Fruit fly (Drosophila melanogaster) whole organism, embryonic: ENCODE results near the gene Sgp.

Experiments used
- CG10147 ChIP-seq: fragments of 200-800 bp; sonication (Bioruptor generic); optimal IDR thresholded peaks from 2 replicates; lab custom pipeline; 2019; ENCODE audit warnings: missing biosample characterization, mild to moderate bottlenecking, missing genetic modification characterization, moderate library complexity
- CG12299 ChIP-seq: fragments of 200-800 bp; sonication (Bioruptor generic); optimal IDR thresholded peaks from 2 replicates; lab custom pipeline; 2018; ENCODE audit warnings: missing biosample characterization, mild to moderate bottlenecking, missing genetic modification characterization
- CG12391 ChIP-seq: fragments of 200-800 bp; sonication (Bioruptor generic); optimal IDR thresholded peaks from 3 replicates; lab custom pipeline; 2018; ENCODE audit warnings: missing biosample characterization, mild to moderate bottlenecking, missing genetic modification characterization, moderate library complexity
- CG13624 ChIP-seq: fragments of 200-800 bp; sonication (Bioruptor generic); optimal IDR thresholded peaks from 2 replicates; lab custom pipeline; 2016; ENCODE audit warnings: missing biosample characterization, missing genetic modification characterization
- CG14441 ChIP-seq: fragments of 200-800 bp; sonication (Bioruptor generic); IDR thresholded peaks from 2 replicates; pipeline ENCODE4 v1.3.6; 2022; ENCODE audit warnings: missing biosample characterization, missing genetic modification characterization
- CG14710 ChIP-seq: fragments of 200-800 bp; sonication (Bioruptor generic); optimal IDR thresholded peaks from 3 replicates; lab custom pipeline; 2019; ENCODE audit warnings: missing biosample characterization, mild to moderate bottlenecking, missing genetic modification characterization, moderate library complexity
- CG15514 ChIP-seq: fragments of 200-800 bp; sonication (Bioruptor generic); optimal IDR thresholded peaks from 3 replicates; lab custom pipeline; 2017; ENCODE audit warnings: missing biosample characterization, missing genetic modification characterization, mild to moderate bottlenecking, moderate library complexity, missing genetic modification reagents
- CG15696 ChIP-seq: fragments of 200-800 bp; sonication (Bioruptor generic); optimal IDR thresholded peaks from 2 replicates; lab custom pipeline; 2019; ENCODE audit warnings: missing biosample characterization, mild to moderate bottlenecking, missing genetic modification characterization, moderate library complexity
- CG1647 ChIP-seq: fragments of 200-800 bp; sonication (Bioruptor generic); optimal IDR thresholded peaks from 3 replicates; lab custom pipeline; 2016; ENCODE audit warnings: missing biosample characterization, missing genetic modification characterization
- CG17568 ChIP-seq: fragments of 200-800 bp; sonication (Bioruptor generic); optimal IDR thresholded peaks from 2 replicates; lab custom pipeline; 2018; ENCODE audit warnings: missing biosample characterization, mild to moderate bottlenecking, missing genetic modification characterization, moderate library complexity
- CG2129 ChIP-seq: fragments of 200-800 bp; sonication (Bioruptor generic); IDR thresholded peaks from 2 replicates; pipeline ENCODE4 v1.3.6; 2022; ENCODE audit warnings: missing biosample characterization, missing genetic modification characterization; ENCODE audit not compliant: partially characterized antibody
- CG2678 ChIP-seq: fragments of 200-800 bp; sonication (Bioruptor generic); optimal IDR thresholded peaks from 3 replicates; lab custom pipeline; 2019; ENCODE audit warnings: missing biosample characterization, mild to moderate bottlenecking, missing genetic modification characterization, moderate library complexity
- CG2712 ChIP-seq: fragments of 200-800 bp; optimal IDR thresholded peaks from 3 replicates; lab custom pipeline; 2019; ENCODE audit warnings: missing biosample characterization, mild to moderate bottlenecking, missing genetic modification characterization, moderate library complexity
- CG31224 ChIP-seq: fragments of 200-800 bp; sonication (Bioruptor generic); IDR thresholded peaks from 2 replicates; pipeline ENCODE4 v1.3.6; 2022; ENCODE audit warnings: missing biosample characterization, missing genetic modification characterization
- CG31441 ChIP-seq: fragments of 200-800 bp; sonication (Bioruptor generic); IDR thresholded peaks from 2 replicates; pipeline ENCODE4 v1.3.6; 2022; ENCODE audit warnings: missing biosample characterization, missing genetic modification characterization
- CG8765 ChIP-seq: fragments of 200-800 bp; sonication (Bioruptor generic); IDR thresholded peaks from 2 replicates; pipeline ENCODE4 v1.3.6; 2022; ENCODE audit warnings: missing biosample characterization, missing genetic modification characterization
- CoRest ChIP-seq: fragments of 200-800 bp; sonication (Bioruptor generic); optimal IDR thresholded peaks from 3 replicates; lab custom pipeline; 2018; ENCODE audit warnings: missing biosample characterization, mild to moderate bottlenecking, missing genetic modification characterization, moderate library complexity
- CrebB ChIP-seq: fragments of 200-800 bp; sonication (Bioruptor generic); optimal IDR thresholded peaks from 3 replicates; lab custom pipeline; 2018; ENCODE audit warnings: missing biosample characterization, mild to moderate bottlenecking, missing genetic modification characterization
- Dip3 ChIP-seq: fragments of 200-800 bp; sonication (Bioruptor generic); optimal IDR thresholded peaks from 3 replicates; lab custom pipeline; 2016; ENCODE audit warnings: missing biosample characterization, missing genetic modification characterization
- Doc2 ChIP-seq: fragments of 200-800 bp; sonication (Bioruptor generic); IDR thresholded peaks from 2 replicates; pipeline ENCODE4 v1.3.6; 2022; ENCODE audit warnings: missing biosample characterization, missing genetic modification characterization
- Elba2 ChIP-seq: fragments of 200-800 bp; sonication (Bioruptor generic); optimal IDR thresholded peaks from 3 replicates; lab custom pipeline; 2016; ENCODE audit warnings: missing biosample characterization, missing genetic modification characterization
- Hey ChIP-seq: fragments of 200-800 bp; sonication (Bioruptor generic); optimal IDR thresholded peaks from 3 replicates; lab custom pipeline; 2018; ENCODE audit warnings: missing biosample characterization, mild to moderate bottlenecking, missing genetic modification characterization
- MTF-1 ChIP-seq: fragments of 200-800 bp; sonication (Bioruptor generic); optimal IDR thresholded peaks from 2 replicates; lab custom pipeline; 2018; ENCODE audit warnings: missing biosample characterization, mild to moderate bottlenecking, missing genetic modification characterization, borderline replicate concordance
- Nf-YC ChIP-seq: fragments of 200-800 bp; optimal IDR thresholded peaks from 3 replicates; lab custom pipeline; 2019; ENCODE audit warnings: missing biosample characterization, mild to moderate bottlenecking, missing genetic modification characterization, moderate library complexity
- Oli ChIP-seq: fragments of 200-800 bp; sonication (Bioruptor generic); optimal IDR thresholded peaks from 2 replicates; lab custom pipeline; 2018; ENCODE audit warnings: missing biosample characterization, mild to moderate bottlenecking, missing genetic modification characterization, moderate library complexity
- Sin3A ChIP-seq: fragments of >200 bp; optimal IDR thresholded peaks from 2 replicates; lab custom pipeline; 2018
- Tbp ChIP-seq: fragments of >200 bp; optimal IDR thresholded peaks from 2 replicates; lab custom pipeline; 2018; ENCODE audit warnings: missing biosample characterization, missing genetic modification characterization
- Usf ChIP-seq: fragments of 200-800 bp; sonication (Bioruptor generic); optimal IDR thresholded peaks from 2 replicates; lab custom pipeline; 2017; ENCODE audit warnings: missing genotype, missing biosample characterization, missing genetic modification characterization
- Vsx1 ChIP-seq: fragments of 200-800 bp; sonication (Bioruptor generic); optimal IDR thresholded peaks from 2 replicates; lab custom pipeline; 2017; ENCODE audit warnings: missing biosample characterization, mild to moderate bottlenecking, missing genetic modification characterization, missing genetic modification reagents
- bab2 ChIP-seq: fragments of 200-800 bp; sonication (Bioruptor generic); optimal IDR thresholded peaks from 2 replicates; lab custom pipeline; 2016; ENCODE audit warnings: missing biosample characterization, missing genetic modification characterization
- btn ChIP-seq: fragments of 200-800 bp; sonication (Bioruptor generic); optimal IDR thresholded peaks from 2 replicates; lab custom pipeline; 2016; ENCODE audit warnings: missing biosample characterization, missing genetic modification characterization
- cato ChIP-seq: fragments of 200-800 bp; sonication (Bioruptor generic); optimal IDR thresholded peaks from 2 replicates; lab custom pipeline; 2016; ENCODE audit warnings: missing biosample characterization, missing genetic modification characterization, borderline replicate concordance
- disco-r ChIP-seq: fragments of 200-800 bp; sonication (Bioruptor generic); optimal IDR thresholded peaks from 2 replicates; lab custom pipeline; 2016; ENCODE audit warnings: missing biosample characterization, missing genetic modification characterization
- dm ChIP-seq: fragments of 200-800 bp; sonication (Bioruptor generic); optimal IDR thresholded peaks from 3 replicates; lab custom pipeline; 2016; ENCODE audit warnings: missing biosample characterization, missing genetic modification characterization
- ems ChIP-seq: fragments of 200-800 bp; sonication (Bioruptor generic); optimal IDR thresholded peaks from 3 replicates; lab custom pipeline; 2016; ENCODE audit warnings: missing biosample characterization, missing genetic modification characterization
- esg ChIP-seq: fragments of 200-800 bp; sonication (Bioruptor generic); conservative IDR thresholded peaks from 2 replicates; pipeline ENCODE4 v1.3.6; 2022; ENCODE audit warnings: missing biosample characterization, missing genetic modification characterization
- exex ChIP-seq: fragments of 200-800 bp; sonication (Bioruptor generic); optimal IDR thresholded peaks from 4 replicates; lab custom pipeline; 2018; ENCODE audit warnings: missing biosample characterization, mild to moderate bottlenecking, missing genetic modification characterization, moderate library complexity
- h ChIP-seq: fragments of >200 bp; optimal IDR thresholded peaks from 2 replicates; lab custom pipeline; 2017
- jigr1 ChIP-seq: fragments of 200-800 bp; sonication (Bioruptor generic); IDR thresholded peaks from 3 replicates; pipeline ENCODE4 v1.3.6; 2022; ENCODE audit warnings: missing biosample characterization, missing genetic modification characterization
- kni ChIP-seq: fragments of 200-800 bp; sonication (Bioruptor generic); optimal IDR thresholded peaks from 3 replicates; lab custom pipeline; 2017; ENCODE audit warnings: mild to moderate bottlenecking, missing biosample characterization, missing genetic modification reagents, missing genetic modification characterization
- nmo ChIP-seq: fragments of 200-800 bp; sonication (Bioruptor generic); optimal IDR thresholded peaks from 2 replicates; lab custom pipeline; 2018; ENCODE audit warnings: missing biosample characterization, mild to moderate bottlenecking, missing genetic modification characterization, moderate library complexity
- odd ChIP-seq: fragments of 200-800 bp; sonication (Bioruptor generic); optimal IDR thresholded peaks from 2 replicates; lab custom pipeline; 2017; ENCODE audit warnings: missing biosample characterization, mild to moderate bottlenecking, missing genetic modification characterization
- otp ChIP-seq: fragments of 200-800 bp; sonication (Bioruptor generic); IDR thresholded peaks from 3 replicates; pipeline ENCODE4, ENCODE4 v1.3.6; 2022; ENCODE audit warnings: missing biosample characterization, missing genetic modification characterization
- psq ChIP-seq: fragments of 200-800 bp; sonication (Bioruptor generic); optimal IDR thresholded peaks from 2 replicates; lab custom pipeline; 2017; ENCODE audit warnings: missing biosample characterization, missing genetic modification characterization
- pum ChIP-seq: fragments of 200-800 bp; sonication (Bioruptor generic); optimal IDR thresholded peaks from 2 replicates; lab custom pipeline; 2016; ENCODE audit warnings: missing biosample characterization, missing genetic modification characterization
- repo ChIP-seq: fragments of 200-800 bp; sonication (Bioruptor generic); optimal IDR thresholded peaks from 2 replicates; lab custom pipeline; 2016; ENCODE audit warnings: missing biosample characterization, missing genetic modification characterization
- sens-2 ChIP-seq: fragments of 200-800 bp; sonication (Bioruptor generic); IDR thresholded peaks from 2 replicates; pipeline ENCODE4 v1.3.6; 2022; ENCODE audit warnings: missing biosample characterization, missing genetic modification characterization
- seq ChIP-seq: fragments of 200-800 bp; sonication (Bioruptor generic); IDR thresholded peaks from 2 replicates; pipeline ENCODE4 v1.3.6; 2022; ENCODE audit warnings: missing biosample characterization, missing genetic modification characterization
- sim ChIP-seq: fragments of 200-800 bp; sonication (Bioruptor generic); IDR thresholded peaks from 2 replicates; pipeline ENCODE4 v1.3.6; 2022; ENCODE audit warnings: missing biosample characterization, missing genetic modification characterization
- yki ChIP-seq: fragments of >200 bp; optimal IDR thresholded peaks from 3 replicates; lab custom pipeline; 2018
- zf30C ChIP-seq: fragments of 200-800 bp; sonication (Bioruptor generic); optimal IDR thresholded peaks from 3 replicates; lab custom pipeline; 2018; ENCODE audit warnings: missing biosample characterization, mild to moderate bottlenecking, missing genetic modification characterization

The Sgp gene

DNA sequence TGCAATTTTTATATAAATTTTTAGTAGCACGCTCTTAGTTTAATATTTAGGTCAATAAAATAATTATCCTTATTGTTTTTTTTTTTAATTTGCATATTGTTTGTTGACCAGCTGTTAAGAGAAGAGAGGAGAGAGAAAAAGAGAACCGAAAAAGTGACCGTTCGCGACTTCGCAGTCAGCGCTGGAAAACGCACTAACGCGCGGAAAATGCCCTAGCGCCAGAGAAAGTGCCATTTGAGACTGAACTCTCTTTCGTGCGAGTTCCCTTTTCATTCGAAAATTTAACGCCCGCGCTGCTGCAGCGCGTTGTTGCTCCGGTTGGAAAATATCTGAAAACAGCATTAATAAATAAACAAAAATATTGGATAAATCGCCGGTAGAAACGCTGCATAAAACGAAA lies 23.6 kb downstream of the Sgp start (continued):
- no peak for TF ChIP-seq CoRest (tag; lab: Kevin White, UChicago)
- no peak for TF ChIP-seq yki (lab: Kevin White, UChicago)
- TF ChIP-seq Tbp (GFP tag; lab: Kevin White, UChicago) = no peak
- no peak; the same call in 1 of the 2 replicates for TF ChIP-seq CG31441 (GFP tag; lab: Robert Waterston, UW)
- TF ChIP-seq CG1647 (GFP tag; lab: Kevin White, UChicago) = no peak
- peak; percentile 24 for TF ChIP-seq dm
- TF ChIP-seq Hey (tag; lab: Kevin White, UChicago) = no peak
- TF ChIP-seq CG14441 = no peak
- TF ChIP-seq sim (GFP tag; lab: Robert Waterston, UW) = no peak
- no peak for TF ChIP-seq CG14710 (tag; lab: Kevin White, UChicago)
- TF ChIP-seq CG31224 (GFP tag; lab: Robert Waterston, UW) = no peak
- TF ChIP-seq Doc2 (GFP tag; lab: Robert Waterston, UW) = no peak
- no peak for TF ChIP-seq jigr1 (GFP tag; lab: Robert Waterston, UW)
- no peak for TF ChIP-seq cato (GFP tag; lab: Kevin White, UChicago)
- no peak for TF ChIP-seq CG15696
- TF ChIP-seq seq = no peak; the same call in 1 of the 2 replicates
- TF ChIP-seq CrebB = no peak
- TF ChIP-seq Vsx1 (GFP tag; lab: Kevin White, UChicago) = no peak
- no peak for TF ChIP-seq Dip3 (GFP tag; lab: Kevin White, UChicago)
- peak; percentile 8 for TF ChIP-seq MTF-1 (GFP tag; lab: Kevin White, UChicago)
- TF ChIP-seq disco-r = no peak
- no peak for TF ChIP-seq esg (GFP tag; lab: Robert Waterston, UW)
- no peak for TF ChIP-seq Sin3A (lab: Kevin White, UChicago)
- TF ChIP-seq pum = no peak
- TF ChIP-seq nmo (GFP tag; lab: Kevin White, UChicago) = no peak
- peak; percentile 22 for TF ChIP-seq CG2712
- no peak for TF ChIP-seq kni
- no peak for TF ChIP-seq Nf-YC (tag; lab: Kevin White, UChicago)
- no peak for TF ChIP-seq otp (GFP tag; lab: Robert Waterston, UW)
- TF ChIP-seq CG13624 (GFP tag; lab: Kevin White, UChicago) = no peak
- no peak for TF ChIP-seq Elba2 (GFP tag; lab: Kevin White, UChicago)
- TF ChIP-seq CG10147 (GFP tag; lab: Kevin White, UChicago) = no peak
- TF ChIP-seq CG2129 (GFP tag; lab: Robert Waterston, UW) = no peak
- peak; percentile 23 for TF ChIP-seq CG12391 (tag; lab: Kevin White, UChicago)
- peak; percentile 20 for TF ChIP-seq CG15514 (GFP tag; lab: Kevin White, UChicago)
- TF ChIP-seq btn (GFP tag; lab: Kevin White, UChicago) = no peak
- no peak; the same call in 1 of the 2 replicates for TF ChIP-seq sens-2 (GFP tag; lab: Robert Waterston, UW)
- TF ChIP-seq zf30C (GFP tag; lab: Kevin White, UChicago) = peak; percentile 6
- TF ChIP-seq CG8765 (GFP tag; lab: Robert Waterston, UW) = no peak
- TF ChIP-seq CG2678 = no peak
- TF ChIP-seq Oli (tag; lab: Kevin White, UChicago) = no peak
- TF ChIP-seq h (lab: Kevin White, UChicago) = no peak
- TF ChIP-seq bab2 (GFP tag; lab: Kevin White, UChicago) = no peak
- TF ChIP-seq ems = no peak
- TF ChIP-seq psq (GFP tag; lab: Kevin White, UChicago) = peak; percentile 62
- TF ChIP-seq CG12299 (tag; lab: Kevin White, UChicago) = no peak
- TF ChIP-seq Usf (GFP tag; lab: Kevin White, UChicago) = no peak
- no peak for TF ChIP-seq exex
- TF ChIP-seq repo = no peak
- TF ChIP-seq odd = peak; percentile 10
- TF ChIP-seq CG17568 (GFP tag; lab: Kevin White, UChicago) = no peak
